Worm (Caenorhabditis elegans) whole organism, L4/young adult: Measurements from ENCODE around the gene C13F10.1.

Experiments used
- W03F9.2 ChIP-seq: fragments of 150-350 bp; optimal IDR thresholded peaks from 2 replicates; lab custom pipeline; 2014; ENCODE audit warnings: missing biosample characterization, missing genetic modification characterization
- dao-5 ChIP-seq: sonication (generic microtip); optimal IDR thresholded peaks from 2 replicates; lab custom pipeline; 2016; ENCODE audit warnings: missing genotype, missing genetic modification characterization, moderate library complexity, missing compliant biosample characterization
- him-1 ChIP-seq: sonication (generic microtip); optimal IDR thresholded peaks from 2 replicates; lab custom pipeline; 2016; ENCODE audit warnings: missing genotype, missing genetic modification reagents, missing genetic modification characterization, missing compliant biosample characterization

The C13F10.1 gene

DNA sequence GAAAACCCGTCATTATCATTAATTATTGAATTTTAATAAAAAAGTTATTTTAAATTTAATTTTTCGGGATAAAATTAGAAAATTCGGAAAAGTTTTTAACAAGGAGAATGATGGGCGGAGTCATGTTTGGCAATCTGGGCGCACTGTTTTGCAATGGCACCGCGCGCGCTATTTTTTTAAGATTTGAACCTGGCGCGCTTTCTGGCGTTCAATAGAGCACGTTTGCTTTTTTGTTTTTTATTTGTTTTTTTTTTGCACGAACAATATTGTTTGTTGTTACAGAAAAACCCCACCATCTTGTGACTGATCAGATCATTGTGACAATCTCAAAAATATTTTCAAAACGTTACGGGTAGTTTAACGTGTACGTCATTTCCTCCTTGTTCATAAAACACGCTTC lies 13.3 kb downstream of the C13F10.1 start, which contains the start of gene hyls-1:
Gene hyls-1 (plus strand): TSS at position 249 of the 400 bp plus-strand sequence.
- TF ChIP-seq him-1 (tag; lab: Kevin White, UChicago) (no peak), W03F9.2 (tag; lab: Kevin White, UChicago) (peak; percentile 88), dao-5 (no peak)

ce11 chrV:7239471-7239870 lies 15.6 kb downstream of the C13F10.1 start, which contains the start of gene C05C8.1:
TSS of gene C05C8.1 (plus strand) at chrV:7239771.
- TF ChIP-seq him-1 (tag; lab: Kevin White, UChicago) (no peak), W03F9.2 (tag; lab: Kevin White, UChicago) (no peak), dao-5 (no peak)

ce11 chrV:7246951-7247350 lies 23.1 kb downstream of the C13F10.1 start, which contains the start of gene C05C8.7:
TSS of gene C05C8.7 (minus strand) at chrV:7247050.
- TF ChIP-seq dao-5 (no peak), W03F9.2 (tag; lab: Kevin White, UChicago) (no peak), him-1 (tag; lab: Kevin White, UChicago) (no peak)

DNA sequence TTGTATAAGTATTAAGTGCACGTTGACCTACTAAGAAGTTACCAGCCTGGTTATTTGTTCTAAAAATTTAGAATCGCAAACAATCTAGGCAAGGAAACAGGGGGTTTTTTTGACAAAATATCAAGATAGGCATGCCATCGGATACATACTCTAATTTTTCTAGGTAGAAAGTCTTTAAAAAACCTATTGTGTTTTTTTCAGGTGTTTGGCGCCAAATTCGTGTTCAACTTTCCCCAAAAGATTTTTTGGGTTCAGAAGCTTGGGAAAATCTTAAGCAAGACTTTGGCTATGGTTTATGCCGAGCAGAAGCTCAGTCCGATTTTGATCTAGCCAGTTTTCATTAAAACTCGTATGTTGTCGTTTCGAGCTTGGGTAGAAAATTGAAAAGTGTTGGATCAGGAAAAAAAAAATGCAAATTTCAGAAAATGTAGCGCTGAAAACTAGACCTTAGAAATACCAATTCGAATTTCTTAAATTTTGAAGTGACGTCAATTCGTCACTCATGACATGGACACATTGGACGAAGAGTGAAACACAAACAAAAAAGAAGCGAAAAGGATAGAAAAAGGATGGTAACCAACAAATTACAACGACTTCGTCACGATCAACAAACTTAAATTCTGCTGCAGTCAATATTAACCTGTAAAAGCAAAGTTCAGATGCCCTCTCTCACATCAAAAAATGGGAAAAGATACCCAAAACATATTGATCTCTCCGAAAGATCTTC lies 24.5 kb downstream of the C13F10.1 start:
- TF ChIP-seq dao-5 (no peak), W03F9.2 (tag; lab: Kevin White, UChicago) (no peak), him-1 (tag; lab: Kevin White, UChicago) (no peak)

- TF ChIP-seq him-1 (tag; lab: Kevin White, UChicago) = no peak
- TF ChIP-seq W03F9.2 (tag; lab: Kevin White, UChicago) = no peak
- TF ChIP-seq dao-5 = no peak
Observed at ce11 chrV:7255095-7255494, 31.2 kb downstream of the C13F10.1 start, which contains the start of gene C05C8.8. TSS of gene C05C8.8 (minus strand) at chrV:7255195.

- no peak for TF ChIP-seq W03F9.2 (tag; lab: Kevin White, UChicago)
- no peak for TF ChIP-seq him-1 (tag; lab: Kevin White, UChicago)
- no peak for TF ChIP-seq dao-5
Observed at ce11 chrV:7258965-7259364, 35.1 kb downstream of the C13F10.1 start, which contains the start of gene C13A2.12. TSS of gene C13A2.12 (plus strand) at chrV:7259265.

ce11 chrV:7264042-7264441 lies 40.2 kb downstream of the C13F10.1 start, which contains the start of gene C13A2.9:
TSS of gene C13A2.9 (minus strand) at chrV:7264142.
- TF ChIP-seq him-1 (tag; lab: Kevin White, UChicago) = no peak
- TF ChIP-seq dao-5 = no peak
- TF ChIP-seq W03F9.2 (tag; lab: Kevin White, UChicago) = no peak

- TF ChIP-seq dao-5 (no peak), him-1 (tag; lab: Kevin White, UChicago) (no peak), W03F9.2 (tag; lab: Kevin White, UChicago) (no peak)
Observed at ce11 chrV:7266021-7266420, 42.1 kb downstream of the C13F10.1 start, which contains the start of gene C13A2.7. TSS of gene C13A2.7 (plus strand) at chrV:7266321.

ce11 chrV:7269399-7269798 lies 45.5 kb downstream of the C13F10.1 start, which contains the start of gene C13A2.6:
TSS of gene C13A2.6 (plus strand) at chrV:7269699.
- TF ChIP-seq him-1 (tag; lab: Kevin White, UChicago) (no peak), dao-5 (no peak), W03F9.2 (tag; lab: Kevin White, UChicago) (no peak)
